Fruit fly (Drosophila melanogaster) whole organism, prepupa: Measurements from ENCODE around the gene kek6.

Experiments
- CG6276 ChIP-seq: fragments of 200-800 bp; sonication (Bioruptor generic); optimal IDR thresholded peaks from 2 replicates; lab custom pipeline; 2017; ENCODE audit warnings: missing biosample characterization, mild to moderate bottlenecking, missing genetic modification characterization
- CG8319 ChIP-seq: fragments of 200-800 bp; sonication (Bioruptor generic); optimal IDR thresholded peaks from 3 replicates; lab custom pipeline; 2016; ENCODE audit warnings: missing biosample characterization, missing genetic modification characterization
- CG8632 ChIP-seq: fragments of 200-800 bp; sonication (Bioruptor generic); optimal IDR thresholded peaks from 3 replicates; lab custom pipeline; 2016; ENCODE audit warnings: missing biosample characterization, missing genetic modification characterization
- Gug ChIP-seq: fragments of 200-800 bp; sonication (Bioruptor generic); IDR thresholded peaks from 2 replicates; pipeline ENCODE4 v1.3.6; 2022; ENCODE audit warnings: missing biosample characterization, missing genetic modification characterization
- Hr39 ChIP-seq: fragments of 200-800 bp; sonication (Bioruptor generic); optimal IDR thresholded peaks from 2 replicates; lab custom pipeline; 2016; ENCODE audit warnings: missing biosample characterization, missing genetic modification characterization
- Hr4 ChIP-seq: fragments of 200-800 bp; sonication (Bioruptor generic); optimal IDR thresholded peaks from 3 replicates; lab custom pipeline; 2016; ENCODE audit warnings: missing biosample characterization, missing genetic modification characterization
- cyc ChIP-seq: fragments of 200-800 bp; sonication (Bioruptor generic); optimal IDR thresholded peaks from 3 replicates; lab custom pipeline; 2016; ENCODE audit warnings: missing biosample characterization, missing genetic modification characterization
- dsx ChIP-seq: fragments of 200-800 bp; optimal IDR thresholded peaks from 3 replicates; lab custom pipeline; 2019; ENCODE audit warnings: missing biosample characterization, mild to moderate bottlenecking, missing genetic modification characterization, moderate library complexity; ENCODE audit not compliant: poor library complexity, severe bottlenecking
- pdm3 ChIP-seq: fragments of 200-800 bp; sonication (Bioruptor generic); optimal IDR thresholded peaks from 3 replicates; lab custom pipeline; 2016; ENCODE audit warnings: missing biosample characterization, missing genetic modification characterization

- TF ChIP-seq CG6276 (peak; percentile 98), pdm3 (GFP tag; lab: Kevin White, UChicago) (no peak), Hr39 (no peak), Gug (GFP tag; lab: Robert Waterston, UW) (no peak), Hr4 (GFP tag; lab: Kevin White, UChicago) (no peak), cyc (no peak), dsx (GFP tag; lab: Kevin White, UChicago) (peak; percentile 47), CG8319 (GFP tag; lab: Kevin White, UChicago) (no peak), CG8632 (GFP tag; lab: Kevin White, UChicago) (no peak)
These were observed 13.3 kb upstream of the kek6 start for dm6 chr3R:31608438-31609188.
